Fruit fly (Drosophila melanogaster) whole organism, wandering third instar larva: ENCODE data around the gene bocks.

Experiments
- GATAd ChIP-seq: sonication (Bioruptor generic); optimal IDR thresholded peaks from 2 replicates; lab custom pipeline; 2016; ENCODE audit warnings: missing biosample characterization, missing genetic modification characterization
- Hr83 ChIP-seq: fragments of 200-300 bp; sonication (Bioruptor generic); optimal IDR thresholded peaks from 2 replicates; lab custom pipeline; 2016; ENCODE audit warnings: missing biosample characterization, mild to moderate bottlenecking, missing genetic modification characterization, moderate library complexity; ENCODE audit not compliant: poor library complexity, severe bottlenecking
- sv ChIP-seq: fragments of 200-800 bp; sonication (Bioruptor generic); optimal IDR thresholded peaks from 3 replicates; lab custom pipeline; 2016; ENCODE audit warnings: missing biosample characterization, missing genetic modification characterization

DNA sequence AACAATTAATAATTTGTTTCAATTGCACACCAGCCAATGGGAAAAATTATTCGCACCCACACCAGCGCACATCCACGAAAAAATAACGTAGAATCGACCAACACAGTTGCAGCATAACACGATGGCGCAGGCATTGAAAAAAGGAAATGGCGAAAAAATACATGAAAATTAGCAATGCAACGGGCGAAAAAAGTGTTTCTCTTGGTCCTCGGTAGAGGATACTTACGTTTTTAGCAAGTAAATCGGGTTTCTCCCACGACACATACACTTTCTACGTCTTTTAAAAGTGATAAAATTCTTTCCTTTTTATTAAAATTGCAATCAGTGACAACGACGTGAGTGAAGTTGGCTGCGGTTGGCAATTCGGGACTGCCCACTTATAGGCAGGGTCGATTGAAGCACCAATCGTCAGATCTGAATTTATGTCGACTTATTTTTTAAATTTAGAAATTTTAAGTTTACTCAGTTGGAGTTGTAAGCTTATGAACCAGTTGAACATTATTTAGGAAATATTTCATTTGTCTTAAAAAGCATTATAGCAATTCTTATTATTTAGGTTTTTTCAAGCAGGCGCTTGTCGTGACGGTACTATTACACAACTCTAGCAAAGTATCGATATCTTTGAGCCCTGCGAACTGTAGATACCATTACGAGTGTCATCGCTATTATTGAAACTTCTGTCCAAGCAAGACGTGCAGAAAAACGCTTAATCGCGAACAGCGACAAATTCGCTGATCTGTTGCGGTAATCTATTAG is 13.2 kb downstream of the bocks start, which contains the start of the genes Kap-alpha3 and Son:
- TF ChIP-seq sv (GFP tag; lab: Kevin White, UChicago) (peak; percentile 91), GATAd (GFP tag; lab: Kevin White, UChicago) (peak; percentile 33), Hr83 (GFP tag; lab: Kevin White, UChicago) (peak; percentile 83)
